Worm (Caenorhabditis elegans) whole organism, late embryonic: ENCODE measurements around the gene K04C2.5.

Experiments used
- C38D4.7 ChIP-seq: fragments of 200-800 bp; sonication (Bioruptor generic); optimal IDR thresholded peaks from 2 replicates; lab custom pipeline; 2018; ENCODE audit warnings: mild to moderate bottlenecking, missing genetic modification characterization, moderate library complexity, missing compliant biosample characterization
- ama-1 ChIP-seq: fragments of 150-350 bp; optimal IDR thresholded peaks from 2 replicates; lab custom pipeline; 2014
- ceh-24 ChIP-seq: sonication (generic microtip); optimal IDR thresholded peaks from 2 replicates; lab custom pipeline; 2016; ENCODE audit warnings: mild to moderate bottlenecking, missing genetic modification characterization, missing compliant biosample characterization
- ceh-45 ChIP-seq: fragments of 200-800 bp; sonication (Bioruptor generic); IDR thresholded peaks from 2 replicates; pipeline ENCODE4 v1.3.6; 2022; ENCODE audit warnings: missing genetic modification reagents, missing genetic modification characterization, missing compliant biosample characterization
- hlh-6 ChIP-seq: sonication (generic microtip); optimal IDR thresholded peaks from 2 replicates; lab custom pipeline; 2016; ENCODE audit warnings: missing genotype, missing genetic modification characterization, missing compliant biosample characterization
- nhr-11 ChIP-seq: fragments of 150-350 bp; optimal IDR thresholded peaks from 2 replicates; lab custom pipeline; 2014; ENCODE audit warnings: missing biosample characterization, missing genetic modification characterization
- pha-4 ChIP-seq: fragments of 150-350 bp; optimal IDR thresholded peaks from 2 replicates; lab custom pipeline; 2018; ENCODE audit warnings: missing biosample characterization, missing genetic modification reagents, missing genetic modification characterization
- ref-2 ChIP-seq: sonication (generic microtip); optimal IDR thresholded peaks from 2 replicates; lab custom pipeline; 2016; ENCODE audit warnings: missing genetic modification characterization, missing compliant biosample characterization
- unc-86 ChIP-seq: sonication (generic microtip); optimal IDR thresholded peaks from 2 replicates; lab custom pipeline; 2016; ENCODE audit warnings: missing genetic modification characterization, missing compliant biosample characterization

- TF ChIP-seq ama-1 (lab: Kevin White, UChicago) = no peak
- no peak for TF ChIP-seq ref-2
- TF ChIP-seq pha-4 (tag; lab: Kevin White, UChicago) = no peak
- TF ChIP-seq hlh-6 = no peak
- TF ChIP-seq nhr-11 (tag; lab: Kevin White, UChicago) = no peak
- TF ChIP-seq ceh-45 = no peak
- TF ChIP-seq unc-86 = no peak
- no peak for TF ChIP-seq ceh-24 (tag; lab: Kevin White, UChicago)
- TF ChIP-seq C38D4.7 (GFP tag; lab: Kevin White, UChicago) = no peak
Observed at ce11 chrIII:6891560-6891959, at the start of gene K04C2.5.
